Fruit fly (Drosophila melanogaster): ENCODE measurements around the gene Reps.

DNA sequence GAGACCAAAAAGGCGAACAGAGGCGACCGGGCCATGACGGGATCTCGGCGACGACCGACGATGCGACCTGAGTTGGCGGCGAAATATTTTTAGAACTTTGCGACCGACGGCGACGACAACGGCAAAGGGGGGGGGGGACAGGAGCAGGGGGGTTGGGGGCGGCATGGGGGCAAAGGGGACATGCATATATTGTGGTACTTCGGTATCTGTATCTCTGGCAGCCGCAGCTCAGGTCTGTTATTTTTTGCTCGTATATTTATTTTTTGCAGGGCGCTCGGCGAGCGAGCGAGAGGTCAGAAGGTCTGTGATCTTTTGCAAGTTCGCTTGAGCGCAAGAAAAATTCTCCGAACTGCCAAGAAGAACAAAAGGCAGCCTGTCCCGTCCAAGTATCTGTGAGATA, 47.2 kb downstream of the Reps start:
- TF ChIP-seq Abd-B (GFP tag; optimal IDR thresholded peaks at IDR 0.05) (no peak), Myc (optimal IDR thresholded peaks at IDR 0.05) (no peak)

Data from whole organism, wandering third instar larva.